Worm (Caenorhabditis elegans) whole organism, young adult: ENCODE measurements around the gene ZK1055.2.

Source experiments
- B0019.2 ChIP-seq: fragments of 200-800 bp; sonication (Bioruptor generic); conservative IDR thresholded peaks from 2 replicates; pipeline ENCODE4 v1.3.6; 2022; ENCODE audit warnings: missing genetic modification reagents, missing genetic modification characterization, missing compliant biosample characterization
- T26A5.8 ChIP-seq: sonication (generic microtip); optimal IDR thresholded peaks from 2 replicates; lab custom pipeline; 2016; ENCODE audit warnings: missing genetic modification characterization, missing compliant biosample characterization
- egl-18 ChIP-seq: fragments of 200-800 bp; sonication (Bioruptor generic); IDR thresholded peaks from 2 replicates; pipeline ENCODE4 v1.3.6; 2022; ENCODE audit warnings: missing genetic modification reagents, missing genetic modification characterization, missing compliant biosample characterization
- hsf-1 ChIP-seq: fragments of 200-800 bp; sonication (Bioruptor generic); IDR thresholded peaks from 2 replicates; pipeline ENCODE4 v1.3.6; 2022; ENCODE audit warnings: missing genetic modification reagents, missing genetic modification characterization, missing compliant biosample characterization
- lag-1 ChIP-seq: fragments of 200-800 bp; sonication (Bioruptor generic); IDR thresholded peaks from 2 replicates; pipeline ENCODE4 v1.3.6; 2022; ENCODE audit warnings: missing genetic modification reagents, missing genetic modification characterization, missing compliant biosample characterization
- lin-26 ChIP-seq: fragments of 200-800 bp; sonication (Bioruptor generic); IDR thresholded peaks from 2 replicates; pipeline ENCODE4 v1.3.6; 2022; ENCODE audit warnings: missing genetic modification reagents, missing genetic modification characterization, missing compliant biosample characterization
- nfya-1 ChIP-seq: sonication (generic microtip); optimal IDR thresholded peaks from 2 replicates; lab custom pipeline; 2017; ENCODE audit warnings: antibody characterized with exemption, missing compliant biosample characterization, missing genetic modification characterization, borderline replicate concordance; ENCODE audit not compliant: insufficient read depth
- pha-4 ChIP-seq: fragments of 150-350 bp; sonication (generic microtip); optimal IDR thresholded peaks from 2 replicates; lab custom pipeline; 2014; ENCODE audit warnings: missing biosample characterization, missing genetic modification reagents, missing genetic modification characterization
- rcor-1 ChIP-seq: fragments of 200-800 bp; sonication (Bioruptor generic); IDR thresholded peaks from 2 replicates; pipeline ENCODE4 v1.3.6; 2022; ENCODE audit warnings: missing genetic modification reagents, missing genetic modification characterization, missing compliant biosample characterization
- rec-8 ChIP-seq, 2 experiments: sonication (generic microtip); optimal IDR thresholded peaks; 2 replicates each; lab custom pipeline; 2016; ENCODE audit warnings: mild to moderate bottlenecking in 2 of 2, missing genetic modification characterization in 2 of 2, missing genetic modification reagents in 2 of 2, missing genotype in 2 of 2, missing biosample characterization in 1 of 2, missing compliant biosample characterization in 1 of 2, moderate library complexity in 1 of 2
- snpc-1.1 ChIP-seq: sonication (generic microtip); optimal IDR thresholded peaks from 2 replicates; lab custom pipeline; 2017; ENCODE audit warnings: missing genetic modification characterization, mild to moderate bottlenecking, missing compliant biosample characterization, antibody characterized with exemption, moderate library complexity, missing genotype, missing genetic modification reagents; ENCODE audit not compliant: insufficient read depth
- snpc-4 ChIP-seq, 5 experiments: fragments of 150-350 bp in 1 of 5; sonication (generic microtip) in 4 of 5; optimal IDR thresholded peaks; 2 replicates each; lab custom pipeline; 2014 to 2018; ENCODE audit warnings: missing genetic modification characterization in 5 of 5, missing biosample characterization in 3 of 5, antibody characterized with exemption in 2 of 5, mild to moderate bottlenecking in 2 of 5, missing compliant biosample characterization in 2 of 5, missing genotype in 2 of 5, moderate library complexity in 2 of 5, missing genetic modification reagents in 1 of 5
- ztf-28 ChIP-seq: fragments of 200-800 bp; sonication (Bioruptor generic); IDR thresholded peaks from 2 replicates; pipeline ENCODE4 v1.3.6; 2022; ENCODE audit warnings: missing genetic modification reagents, missing genetic modification characterization, missing compliant biosample characterization

ZK1055.2 gene

ce11 chrV:6632925-6633324, 42.5 kb downstream of the ZK1055.2 start, which contains the start of gene scd-2:
Gene scd-2, plus strand, starts transcription at chrV:6633225.
- TF ChIP-seq hsf-1 (GFP tag; lab: Robert Waterston, UW) (no peak), rcor-1 (GFP tag; lab: Robert Waterston, UW) (no peak), B0019.2 (GFP tag; lab: Robert Waterston, UW) (no peak), ztf-28 (no peak), T26A5.8 (tag; lab: Kevin White, UChicago) (no peak), egl-18 (GFP tag; lab: Robert Waterston, UW) (no peak), lin-26 (GFP tag; lab: Robert Waterston, UW) (no peak), nfya-1 (no peak), pha-4 (tag; lab: Kevin White, UChicago) (no peak), snpc-1.1 (no peak), lag-1 (no peak), snpc-4 (GFP tag; optimal IDR thresholded peaks at IDR 0.05; lab: Kevin White, UChicago) (no peak), snpc-4 (tag; optimal IDR thresholded peaks at IDR 0.05; lab: Kevin White, UChicago) (no peak), rec-8 (tag; optimal IDR thresholded peaks at IDR 0.05; lab: Kevin White, UChicago) (no peak)
